Fruit fly (Drosophila melanogaster): ENCODE measurements around the gene CG11983.
A peak's percentile ranks its signal among the peaks of the same experiment; 100 is the strongest.

The CG11983 gene

DNA sequence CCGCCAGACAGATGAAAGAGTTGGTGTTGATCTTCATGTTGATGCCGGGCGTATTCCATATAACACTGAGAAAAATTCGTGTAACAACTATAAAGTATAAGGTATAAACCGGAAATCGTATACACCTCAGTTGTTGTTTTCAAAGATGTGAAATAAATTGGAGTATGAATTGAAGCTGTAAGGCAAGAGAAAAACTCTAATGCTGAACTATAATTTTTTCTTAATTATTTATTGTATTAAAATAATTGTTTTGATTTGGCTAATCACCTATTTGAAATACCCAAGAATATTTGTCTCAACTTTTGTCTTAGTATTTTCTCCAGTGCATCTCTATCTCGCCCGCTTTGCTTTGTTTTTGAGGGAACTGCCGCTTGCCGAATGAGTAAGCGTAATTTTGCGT, 47.8 kb upstream of the CG11983 start (continued):
- TF ChIP-seq CG4360 (GFP tag; IDR thresholded peaks at IDR 0.05) = no peak
- no peak for TF ChIP-seq Stat92E (GFP tag; optimal IDR thresholded peaks at IDR 0.05)
- no peak for TF ChIP-seq CG9215 (GFP tag; IDR thresholded peaks at IDR 0.05)
- no peak for TF ChIP-seq CG2199 (GFP tag; IDR thresholded peaks at IDR 0.05)
- TF ChIP-seq yki (optimal IDR thresholded peaks at IDR 0.05) = no peak
- TF ChIP-seq z (GFP tag; IDR thresholded peaks at IDR 0.05) = no peak
- peak; percentile 35 for TF ChIP-seq Deaf1 (tag; optimal IDR thresholded peaks at IDR 0.05)
- TF ChIP-seq CG6813 (GFP tag; optimal IDR thresholded peaks at IDR 0.05) = peak; percentile 18
- TF ChIP-seq CG12659 (GFP tag; optimal IDR thresholded peaks at IDR 0.05) = peak; percentile 36
- TF ChIP-seq en (GFP tag; optimal IDR thresholded peaks at IDR 0.05) = no peak
- TF ChIP-seq CG33213 (GFP tag; optimal IDR thresholded peaks at IDR 0.05) = no peak
- TF ChIP-seq ato (GFP tag; IDR thresholded peaks at IDR 0.05; ENCODE audit: partially characterized antibody) = no peak
- no peak for TF ChIP-seq CG14860 (GFP tag; IDR thresholded peaks at IDR 0.05; ENCODE audit: partially characterized antibody)
- peak; percentile 26; the same call in 1 of the 2 replicates for TF ChIP-seq CG4404 (GFP tag; IDR thresholded peaks at IDR 0.05)
- TF ChIP-seq insv (GFP tag; optimal IDR thresholded peaks at IDR 0.05) = no peak
- no peak for TF ChIP-seq CG2116 (GFP tag; optimal IDR thresholded peaks at IDR 0.05)
- no peak for TF ChIP-seq chinmo (GFP tag; IDR thresholded peaks at IDR 0.05; ENCODE audit: partially characterized antibody)
- peak; percentile 42 for TF ChIP-seq kah (GFP tag; optimal IDR thresholded peaks at IDR 0.05)
- peak; percentile 0 for TF ChIP-seq CG15514 (GFP tag; optimal IDR thresholded peaks at IDR 0.05)
- TF ChIP-seq CG7271 (tag; optimal IDR thresholded peaks at IDR 0.05) = no peak
- peak in 1 of 2 experiments; percentile 67 for TF ChIP-seq Eip74EF (GFP tag; optimal IDR thresholded peaks at IDR 0.05)
- peak; percentile 51 for TF ChIP-seq bcd (GFP tag; optimal IDR thresholded peaks at IDR 0.05)
- TF ChIP-seq corto (GFP tag; optimal IDR thresholded peaks at IDR 0.05) = no peak
- peak; percentile 43 for TF ChIP-seq CG1233 (GFP tag; optimal IDR thresholded peaks at IDR 0.05)
- TF ChIP-seq Ets65A (GFP tag) = no peak
- TF ChIP-seq cwo (GFP tag; optimal IDR thresholded peaks at IDR 0.05) = peak; percentile 10
- peak; percentile 69 for TF ChIP-seq CG8388 (GFP tag; optimal IDR thresholded peaks at IDR 0.05)
- peak; percentile 64 for TF ChIP-seq CG17829 (tag; optimal IDR thresholded peaks at IDR 0.05)
- TF ChIP-seq fu2 (GFP tag; optimal IDR thresholded peaks at IDR 0.05) = no peak
- TF ChIP-seq grau (tag; optimal IDR thresholded peaks at IDR 0.05) = peak; percentile 66
- peak; percentile 11 for TF ChIP-seq CG18764 (GFP tag; optimal IDR thresholded peaks at IDR 0.05)
- no peak for TF ChIP-seq dan (GFP tag; IDR thresholded peaks at IDR 0.05)
- peak; percentile 39; the same call in 1 of the 2 replicates for TF ChIP-seq wor (GFP tag; IDR thresholded peaks at IDR 0.05)
- TF ChIP-seq tna (GFP tag; IDR thresholded peaks at IDR 0.05; ENCODE audit: partially characterized antibody) = no peak
- no peak for TF ChIP-seq CG11398 (GFP tag; optimal IDR thresholded peaks at IDR 0.05)
- peak; percentile 46 for TF ChIP-seq CG2875 (GFP tag; optimal IDR thresholded peaks at IDR 0.05)
- no peak for TF ChIP-seq chn (GFP tag; optimal IDR thresholded peaks at IDR 0.05)
- TF ChIP-seq CG12391 (tag; optimal IDR thresholded peaks at IDR 0.05) = peak; percentile 69
- TF ChIP-seq nmo (GFP tag; optimal IDR thresholded peaks at IDR 0.05) = peak; percentile 66
- TF ChIP-seq Dfd (GFP tag; optimal IDR thresholded peaks at IDR 0.05) = no peak
- peak; percentile 54 for TF ChIP-seq sisA (GFP tag; IDR thresholded peaks at IDR 0.05)
- TF ChIP-seq CG17802 (tag; optimal IDR thresholded peaks at IDR 0.05) = no peak
- TF ChIP-seq HmgZ (tag; optimal IDR thresholded peaks at IDR 0.05) = no peak
- no peak for TF ChIP-seq prd (optimal IDR thresholded peaks at IDR 0.05)
- TF ChIP-seq prd (GFP tag; IDR thresholded peaks at IDR 0.05) = peak; percentile 73; the same call in 2 of the 3 replicates
- peak; percentile 48 for TF ChIP-seq CG7556 (GFP tag; optimal IDR thresholded peaks at IDR 0.05)
- TF ChIP-seq pum (GFP tag; optimal IDR thresholded peaks at IDR 0.05) = no peak
- peak; percentile 41 for TF ChIP-seq CG12155 (GFP tag; optimal IDR thresholded peaks at IDR 0.05)
- peak; percentile 71 for TF ChIP-seq CG8924 (tag; optimal IDR thresholded peaks at IDR 0.05)
- TF ChIP-seq croc (GFP tag; conservative IDR thresholded peaks at IDR 0.05) = no peak
- TF ChIP-seq CHES-1-like (GFP tag; optimal IDR thresholded peaks at IDR 0.05) = no peak

Data from whole organism, embryonic.